Fruit fly (Drosophila melanogaster): Measurements from ENCODE around the gene CG13073.

The CG13073 gene

DNA sequence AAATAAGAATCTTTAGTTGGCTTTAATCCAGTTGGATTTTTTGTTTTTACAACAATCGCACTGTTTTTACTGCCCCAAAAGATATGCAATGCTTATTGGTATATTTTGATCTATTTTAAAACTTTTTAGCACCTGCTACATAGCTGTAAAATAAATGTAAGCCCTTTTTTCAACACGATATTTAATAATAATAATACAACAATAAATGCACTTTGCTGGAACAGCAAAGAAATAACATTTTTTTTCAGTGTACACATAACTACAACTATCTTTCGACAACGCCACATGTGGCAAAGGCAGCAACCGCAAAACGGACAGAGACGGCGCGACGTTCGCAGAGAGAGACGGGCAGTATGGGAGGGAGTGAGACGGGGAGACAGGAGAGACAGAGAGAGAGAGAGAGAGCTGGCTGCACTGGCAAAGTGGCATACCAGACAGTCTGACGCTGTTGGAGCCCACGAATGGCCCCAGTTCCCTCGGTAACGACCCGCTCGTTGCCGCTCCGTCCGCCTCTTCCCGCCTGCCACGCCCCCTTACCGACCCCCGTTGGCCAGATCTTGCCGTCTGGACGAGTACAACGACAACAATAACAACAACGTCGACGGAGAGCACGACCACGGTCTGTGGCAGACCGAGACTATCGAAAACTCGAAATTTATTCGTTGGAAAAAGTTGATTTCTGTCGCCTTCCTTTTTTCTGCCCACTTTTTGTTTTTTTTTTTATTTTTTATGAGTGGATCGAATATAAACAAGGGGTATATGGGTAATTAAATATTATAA is 5.8 kb downstream of the CG13073 start (continued):
- TF ChIP-seq CG32532 (GFP tag; IDR thresholded peaks at IDR 0.05) (0 out of 2 replicates have a peak, but pooled peaks have one; percentile 30), CG6175 (GFP tag; IDR thresholded peaks at IDR 0.05) (peak; percentile 37; the same call in 1 of the 3 replicates), dysf (GFP tag; IDR thresholded peaks at IDR 0.05) (no peak), Drgx (GFP tag; IDR thresholded peaks at IDR 0.05) (peak; percentile 54), pnt (GFP tag; optimal IDR thresholded peaks at IDR 0.05) (no peak), Ptx1 (GFP tag; IDR thresholded peaks at IDR 0.05) (0 out of 2 replicates have a peak, but pooled peaks have one; percentile 30), da (GFP tag; optimal IDR thresholded peaks at IDR 0.05) (no peak), Nf-YA (GFP tag; IDR thresholded peaks at IDR 0.05) (0 out of 2 replicates have a peak, but pooled peaks have one; percentile 26), CG3407 (GFP tag; optimal IDR thresholded peaks at IDR 0.05) (no peak), shn (GFP tag; optimal IDR thresholded peaks at IDR 0.05) (peak; percentile 12), pfk (GFP tag; optimal IDR thresholded peaks at IDR 0.05) (no peak), CG10321 (GFP tag; IDR thresholded peaks at IDR 0.05) (peak; percentile 82), CG17359 (tag; optimal IDR thresholded peaks at IDR 0.05) (no peak), CG11723 (GFP tag; optimal IDR thresholded peaks at IDR 0.05) (no peak), bsh (GFP tag; optimal IDR thresholded peaks at IDR 0.05) (peak; percentile 3 to 72), CG13123 (GFP tag; optimal IDR thresholded peaks at IDR 0.05) (no peak), CG7357 (GFP tag; IDR thresholded peaks at IDR 0.05) (0 out of 3 replicates have a peak, but pooled peaks have one; percentile 35), MTF-1 (GFP tag; optimal IDR thresholded peaks at IDR 0.05; ENCODE audit: borderline replicate concordance) (no peak), crol (GFP tag; IDR thresholded peaks at IDR 0.05) (peak; percentile 58), tup (GFP tag; optimal IDR thresholded peaks at IDR 0.05) (no peak), CG31441 (GFP tag; IDR thresholded peaks at IDR 0.05) (peak; percentile 25; the same call in 1 of the 2 replicates), crc (GFP tag; optimal IDR thresholded peaks at IDR 0.05) (no peak), Sox102F (GFP tag; optimal IDR thresholded peaks at IDR 0.05) (peak; percentile 36)

- no peak for TF ChIP-seq exex (tag; optimal IDR thresholded peaks at IDR 0.05)
- TF ChIP-seq CG7839 (tag; optimal IDR thresholded peaks at IDR 0.05): no peak
- TF ChIP-seq CG5953 (GFP tag; IDR thresholded peaks at IDR 0.05): no peak
- peak; percentile 70 for TF ChIP-seq nom (GFP tag; optimal IDR thresholded peaks at IDR 0.05)
- TF ChIP-seq dpn (GFP tag; optimal IDR thresholded peaks at IDR 0.05): no peak
- TF ChIP-seq CG33213 (GFP tag; optimal IDR thresholded peaks at IDR 0.05): no peak
- no peak for TF ChIP-seq Chrac-16 (GFP tag; optimal IDR thresholded peaks at IDR 0.05)
- no peak for TF ChIP-seq CG6765 (GFP tag; optimal IDR thresholded peaks at IDR 0.05)
Observed at dm6 chr3L:16209641-16210040, 7.5 kb downstream of the CG13073 start.

DNA sequence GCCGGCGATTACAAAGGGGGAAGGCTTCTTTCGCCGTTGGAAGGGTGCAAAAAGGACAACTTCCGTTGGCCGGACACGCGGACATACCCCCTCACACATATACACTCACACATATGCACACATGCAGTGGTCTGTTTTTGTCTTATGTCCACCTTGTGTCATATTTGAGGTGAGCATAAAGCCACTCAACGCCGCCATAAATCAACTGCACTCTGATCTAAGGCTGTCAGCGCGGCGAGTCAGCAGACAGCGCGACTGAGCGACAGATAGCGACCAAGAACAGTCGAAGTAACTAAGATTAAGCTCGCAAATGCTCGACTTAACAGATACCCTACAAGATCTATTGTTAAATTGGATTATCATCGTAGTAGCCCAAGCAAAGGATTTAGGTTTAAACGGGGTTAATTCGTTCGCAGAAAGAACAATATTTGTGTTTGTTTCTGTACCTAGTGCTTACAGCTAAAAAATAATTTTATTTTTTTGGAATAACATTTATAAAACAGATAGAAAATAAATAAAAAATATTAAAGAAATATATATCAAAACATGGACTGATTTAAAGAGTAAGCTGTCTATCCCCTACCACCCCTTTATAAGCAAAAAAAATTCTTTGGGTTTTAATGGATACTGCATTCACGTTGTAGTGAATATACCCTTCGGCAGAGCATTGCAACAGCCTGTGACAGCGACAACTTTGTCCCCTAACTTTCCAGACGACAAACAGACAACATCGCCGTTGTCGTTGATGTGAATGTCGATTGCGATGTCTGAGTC is 8.1 kb downstream of the CG13073 start:
- TF ChIP-seq inv (GFP tag; IDR thresholded peaks at IDR 0.05; ENCODE audit: partially characterized antibody) (no peak), Ssrp (tag; optimal IDR thresholded peaks at IDR 0.05) (no peak), CG17328 (GFP tag; IDR thresholded peaks at IDR 0.05) (no peak), D19A (tag; optimal IDR thresholded peaks at IDR 0.05) (peak; percentile 12), Ets65A (GFP tag) (peak; percentile 67), ase (GFP tag; IDR thresholded peaks at IDR 0.05) (0 out of 3 replicates have a peak, but pooled peaks have one; percentile 10), CG11695 (GFP tag; IDR thresholded peaks at IDR 0.05) (no peak)

Data from whole organism, embryonic.